In genomic region chrII:5959575-5960119, ce11 we compare ENCODE assay signal across 1 worm cellular context.
TF ChIP-seq lines count a peak whose summit lies in the region.

No protein-coding gene starts in this region.

TF ChIP-seq in whole organism, L1 larva, 84 proteins besides CTCF, POLR2A, EP300 and RAD21 (continued from another document):
- TF ChIP-seq lin-15B (tag; optimal IDR thresholded peaks at IDR 0.05; lab: Kevin White, UChicago) (no peak), nhr-76 (tag; optimal IDR thresholded peaks at IDR 0.05; lab: Kevin White, UChicago) (no peak), pax-3 (tag; optimal IDR thresholded peaks at IDR 0.05; lab: Kevin White, UChicago) (no peak), lin-14 (GFP tag; optimal IDR thresholded peaks at IDR 0.05; lab: Kevin White, UChicago) (peak; percentile 14), mef-2 (tag; optimal IDR thresholded peaks at IDR 0.05; lab: Kevin White, UChicago) (no peak), lin-13 (GFP tag; optimal IDR thresholded peaks at IDR 0.05; lab: Kevin White, UChicago) (no peak), C34B4.2 (tag; optimal IDR thresholded peaks at IDR 0.05; lab: Kevin White, UChicago) (no peak), mep-1 (tag; optimal IDR thresholded peaks at IDR 0.05; lab: Kevin White, UChicago) (no peak), sox-4 (tag; optimal IDR thresholded peaks at IDR 0.05; lab: Kevin White, UChicago) (peak; percentile 78), fkh-10 (GFP tag; optimal IDR thresholded peaks at IDR 0.05; lab: Kevin White, UChicago) (no peak), unc-130 (tag; optimal IDR thresholded peaks at IDR 0.05; lab: Kevin White, UChicago) (no peak), jun-1 (tag; optimal IDR thresholded peaks at IDR 0.05; lab: Kevin White, UChicago) (no peak), nhr-77 (tag; optimal IDR thresholded peaks at IDR 0.05; lab: Kevin White, UChicago) (no peak), ceh-90 (tag; optimal IDR thresholded peaks at IDR 0.05; lab: Kevin White, UChicago) (no peak), pqm-1 (tag; optimal IDR thresholded peaks at IDR 0.05; lab: Kevin White, UChicago) (no peak), vab-15 (tag; optimal IDR thresholded peaks at IDR 0.05; lab: Kevin White, UChicago) (no peak), nhr-47 (tag; optimal IDR thresholded peaks at IDR 0.05; lab: Kevin White, UChicago) (peak; percentile 62), nhr-71 (tag; optimal IDR thresholded peaks at IDR 0.05; lab: Kevin White, UChicago) (peak; percentile 66), fkh-8 (tag; optimal IDR thresholded peaks at IDR 0.05; lab: Kevin White, UChicago) (peak; percentile 67), snu-23 (GFP tag; optimal IDR thresholded peaks at IDR 0.05; lab: Kevin White, UChicago) (no peak), isw-1 (GFP tag; IDR thresholded peaks at IDR 0.05; lab: Robert Waterston, UW) (no peak), fos-1 (tag; optimal IDR thresholded peaks at IDR 0.05; lab: Kevin White, UChicago) (no peak), nhr-90 (tag; optimal IDR thresholded peaks at IDR 0.05; lab: Kevin White, UChicago; ENCODE audit: poor library complexity) (no peak), nhr-20 (tag; optimal IDR thresholded peaks at IDR 0.05; lab: Kevin White, UChicago) (no peak), snpc-4 (tag; optimal IDR thresholded peaks at IDR 0.05; lab: Kevin White, UChicago) (no peak), swsn-7 (tag; optimal IDR thresholded peaks at IDR 0.05; lab: Kevin White, UChicago) (no peak), lsy-2 (tag; optimal IDR thresholded peaks at IDR 0.05; lab: Kevin White, UChicago) (no peak)
TF ChIP-seq in whole organism, L1 larva: peak in this region for 6.
